Worm (Caenorhabditis elegans): ENCODE data around the gene gly-1.

ce11 chrII:10851110-10851509 lies 50.9 kb downstream of the gly-1 start:
- no peak for TF ChIP-seq fax-1 (tag; optimal IDR thresholded peaks at IDR 0.05)
- no peak for TF ChIP-seq sox-2 (GFP tag; IDR thresholded peaks at IDR 0.05)
- TF ChIP-seq hlh-8 (tag; optimal IDR thresholded peaks at IDR 0.05) = no peak
- no peak for TF ChIP-seq hlh-6 (tag; optimal IDR thresholded peaks at IDR 0.05)
- peak; percentile 41 for TF ChIP-seq nfya-1 (tag; optimal IDR thresholded peaks at IDR 0.05)
- no peak for TF ChIP-seq K09A11.1 (tag; optimal IDR thresholded peaks at IDR 0.05; ENCODE audit: insufficient read depth)
- no peak for TF ChIP-seq lin-11 (tag; optimal IDR thresholded peaks at IDR 0.05)
- no peak for TF ChIP-seq fkh-10 (GFP tag; optimal IDR thresholded peaks at IDR 0.05)

Measured in whole organism, late embryonic.